Fruit fly (Drosophila melanogaster): ENCODE data around the gene Hs2st.
A peak's percentile ranks its signal among the peaks of the same experiment; 100 is the strongest.

Gene Hs2st

DNA sequence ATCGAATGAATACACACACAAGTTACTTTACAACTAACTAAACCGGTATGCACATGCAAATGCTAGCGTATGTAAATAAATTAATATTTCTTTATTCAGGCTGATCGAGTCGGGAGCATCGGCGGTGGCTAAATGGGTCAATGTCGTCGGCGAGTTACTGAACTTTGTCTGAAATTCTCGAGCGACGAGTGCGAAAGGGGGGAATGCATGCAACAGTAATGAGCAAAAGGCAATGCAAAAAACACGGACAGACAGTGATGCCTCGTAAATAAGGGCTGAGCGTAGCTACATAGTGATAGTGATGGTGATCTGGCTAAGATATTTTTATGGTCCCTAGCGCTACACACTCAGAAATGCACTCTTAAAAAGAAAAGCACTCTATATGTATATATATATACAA, 3.8 kb downstream of the Hs2st start:
- TF ChIP-seq CG12605 (GFP tag; IDR thresholded peaks at IDR 0.05) (no peak), Ets98B (GFP tag; IDR thresholded peaks at IDR 0.05) (peak; percentile 14), CG8301 (tag; optimal IDR thresholded peaks at IDR 0.05) (no peak), CG13204 (GFP tag; optimal IDR thresholded peaks at IDR 0.05) (no peak), EcR (GFP tag; optimal IDR thresholded peaks at IDR 0.05) (peak; percentile 99), CG10348 (GFP tag; IDR thresholded peaks at IDR 0.05) (no peak), CG14655 (GFP tag; optimal IDR thresholded peaks at IDR 0.05) (no peak), Snoo (tag; optimal IDR thresholded peaks at IDR 0.05) (peak; percentile 18), rn (GFP tag; IDR thresholded peaks at IDR 0.05) (no peak), CG15710 (tag; optimal IDR thresholded peaks at IDR 0.05) (peak; percentile 25), fd96Ca (GFP tag; IDR thresholded peaks at IDR 0.05) (peak; percentile 47; the same call in 1 of the 3 replicates), D1 (tag; optimal IDR thresholded peaks at IDR 0.05) (no peak), CG34367 (tag; optimal IDR thresholded peaks at IDR 0.05) (no peak), CG9948 (tag; optimal IDR thresholded peaks at IDR 0.05) (no peak), gl (tag; optimal IDR thresholded peaks at IDR 0.05) (no peak), Pif1A (GFP tag; optimal IDR thresholded peaks at IDR 0.05) (no peak), CG32121 (GFP tag; IDR thresholded peaks at IDR 0.05) (no peak), CG8159 (tag; optimal IDR thresholded peaks at IDR 0.05) (no peak), Pif1B (GFP tag; optimal IDR thresholded peaks at IDR 0.05) (no peak), CG17806 (tag; optimal IDR thresholded peaks at IDR 0.05) (no peak), CG4496 (GFP tag; IDR thresholded peaks at IDR 0.05) (no peak; the same call in 2 of the 3 replicates)

DNA sequence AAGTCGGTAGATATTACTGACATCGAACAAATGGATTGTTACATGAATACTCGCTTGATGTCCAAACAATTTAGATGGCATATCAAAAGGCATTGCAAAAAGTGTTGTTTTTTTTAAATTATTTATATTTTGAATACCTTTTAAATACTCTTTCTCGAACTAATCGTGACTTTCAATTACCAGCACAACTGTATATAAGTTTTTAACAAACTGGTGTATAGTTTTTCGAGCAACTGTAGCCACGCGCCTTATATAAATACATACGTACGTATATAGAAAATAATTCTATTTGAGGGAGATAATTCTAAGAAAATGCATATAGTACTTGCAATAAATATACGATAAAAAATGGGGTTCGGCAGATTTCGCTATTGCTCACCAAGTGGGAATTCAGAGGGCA, 4.3 kb downstream of the Hs2st start:
- TF ChIP-seq fd96Ca (GFP tag; IDR thresholded peaks at IDR 0.05) (no peak), Pif1B (GFP tag; optimal IDR thresholded peaks at IDR 0.05) (peak; percentile 4)

DNA sequence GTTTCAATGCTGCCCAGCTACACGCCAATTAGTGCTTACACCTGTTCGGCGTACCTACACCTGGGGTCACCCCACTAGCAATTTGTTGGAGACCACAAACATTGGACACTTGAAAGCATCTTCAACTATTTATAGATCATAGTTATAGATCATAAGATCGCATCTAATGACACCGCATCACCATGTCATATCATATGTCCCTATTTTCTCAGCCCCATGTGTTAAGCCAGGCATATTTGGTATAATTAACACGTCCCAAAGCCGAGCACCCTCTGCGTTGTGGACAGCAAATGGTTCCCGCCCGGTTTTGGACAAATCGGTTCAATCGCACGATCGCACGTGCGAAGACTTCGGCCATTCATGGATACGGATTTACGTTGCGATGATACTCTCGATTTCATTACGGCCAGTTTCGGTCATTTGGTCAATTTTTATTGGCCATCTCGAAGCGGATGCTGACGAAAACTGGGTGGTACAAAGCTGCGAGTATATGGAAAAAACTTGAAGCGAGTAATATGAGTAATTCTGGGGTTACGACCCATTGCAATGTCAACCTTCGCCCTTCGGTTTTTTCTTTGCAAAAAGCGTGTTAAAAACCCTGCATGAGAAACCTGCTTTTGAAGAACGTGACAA, 4.8 kb downstream of the Hs2st start:
- TF ChIP-seq CG8301 (tag; optimal IDR thresholded peaks at IDR 0.05) (no peak), Ets98B (GFP tag; IDR thresholded peaks at IDR 0.05) (peak; percentile 21), gl (tag; optimal IDR thresholded peaks at IDR 0.05) (no peak), Snoo (tag; optimal IDR thresholded peaks at IDR 0.05) (peak; percentile 40), CG17806 (tag; optimal IDR thresholded peaks at IDR 0.05) (peak; percentile 61), CG32121 (GFP tag; IDR thresholded peaks at IDR 0.05) (no peak), CG15710 (tag; optimal IDR thresholded peaks at IDR 0.05) (peak; percentile 43), Pif1B (GFP tag; optimal IDR thresholded peaks at IDR 0.05) (no peak), CG34367 (tag; optimal IDR thresholded peaks at IDR 0.05) (peak; percentile 49), Pif1A (GFP tag; optimal IDR thresholded peaks at IDR 0.05) (peak; percentile 49), fd96Ca (GFP tag; IDR thresholded peaks at IDR 0.05) (no peak), EcR (GFP tag; optimal IDR thresholded peaks at IDR 0.05) (no peak), CG8159 (tag; optimal IDR thresholded peaks at IDR 0.05) (peak; percentile 64), CG13204 (GFP tag; optimal IDR thresholded peaks at IDR 0.05) (no peak), CG12605 (GFP tag; IDR thresholded peaks at IDR 0.05) (no peak), CG14655 (GFP tag; optimal IDR thresholded peaks at IDR 0.05) (no peak), CG4496 (GFP tag; IDR thresholded peaks at IDR 0.05) (peak; percentile 47; the same call in 1 of the 3 replicates), rn (GFP tag; IDR thresholded peaks at IDR 0.05) (0 out of 2 replicates have a peak, but pooled peaks have one; percentile 21), CG10348 (GFP tag; IDR thresholded peaks at IDR 0.05) (no peak), D1 (tag; optimal IDR thresholded peaks at IDR 0.05) (no peak), CG9948 (tag; optimal IDR thresholded peaks at IDR 0.05) (peak; percentile 48)

DNA sequence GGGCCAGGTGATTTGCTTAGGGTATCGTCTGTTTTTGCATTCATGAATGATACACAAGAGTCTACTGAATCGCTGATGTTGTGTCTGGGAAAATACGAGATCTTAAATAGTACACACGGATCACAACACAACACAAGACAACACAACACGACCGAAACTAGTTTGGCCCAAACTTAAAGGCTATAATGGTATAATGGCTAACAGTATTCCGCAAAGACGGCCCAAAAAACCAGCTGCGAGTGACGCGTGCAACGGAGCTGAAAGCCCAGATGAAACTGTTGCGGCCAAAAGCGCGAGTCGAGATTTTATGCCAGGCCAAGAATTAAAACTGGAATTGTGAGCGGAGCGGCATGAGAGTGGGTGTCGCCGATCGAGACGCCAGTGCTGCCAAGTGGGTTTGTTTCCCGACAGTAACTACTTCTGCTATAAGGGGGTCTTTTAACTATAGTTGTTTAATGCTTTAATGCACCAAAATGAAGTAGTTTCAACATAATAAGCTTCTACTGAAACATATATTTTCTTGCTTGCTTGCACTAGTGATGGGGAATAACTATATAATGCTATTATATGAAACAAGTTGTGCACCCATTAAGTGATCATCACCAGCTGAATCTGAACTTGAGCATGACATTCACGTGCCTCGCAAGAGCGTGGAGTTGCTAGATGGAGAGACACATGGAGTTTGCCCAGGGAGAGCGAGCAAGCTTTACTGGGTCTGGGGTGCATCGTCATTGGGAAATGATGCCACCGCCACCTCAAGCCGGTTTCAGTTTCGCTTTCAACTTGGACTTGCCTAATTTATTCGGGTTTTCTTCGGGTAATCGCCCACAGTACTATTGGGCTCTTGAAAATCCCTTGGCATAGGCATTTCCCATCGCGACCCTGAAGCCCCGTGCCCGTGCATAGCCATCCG, 5.6 kb downstream of the Hs2st start:
- TF ChIP-seq CG8301 (tag; optimal IDR thresholded peaks at IDR 0.05), result peak; percentile 33
- TF ChIP-seq fd96Ca (GFP tag; IDR thresholded peaks at IDR 0.05), result peak; percentile 51; the same call in 1 of the 3 replicates
- TF ChIP-seq CG10348 (GFP tag; IDR thresholded peaks at IDR 0.05), result no peak
- TF ChIP-seq CG12605 (GFP tag; IDR thresholded peaks at IDR 0.05), result no peak
- TF ChIP-seq CG32121 (GFP tag; IDR thresholded peaks at IDR 0.05), result no peak
- peak; percentile 17 for TF ChIP-seq CG14655 (GFP tag; optimal IDR thresholded peaks at IDR 0.05)
- TF ChIP-seq gl (tag; optimal IDR thresholded peaks at IDR 0.05), result no peak
- TF ChIP-seq EcR (GFP tag; optimal IDR thresholded peaks at IDR 0.05), result peak; percentile 82
- peak; percentile 35 for TF ChIP-seq CG15710 (tag; optimal IDR thresholded peaks at IDR 0.05)
- no peak for TF ChIP-seq Ets98B (GFP tag; IDR thresholded peaks at IDR 0.05)
- TF ChIP-seq Pif1B (GFP tag; optimal IDR thresholded peaks at IDR 0.05), result no peak
- TF ChIP-seq CG8159 (tag; optimal IDR thresholded peaks at IDR 0.05), result peak; percentile 40
- peak; percentile 9 for TF ChIP-seq Pif1A (GFP tag; optimal IDR thresholded peaks at IDR 0.05)
- TF ChIP-seq D1 (tag; optimal IDR thresholded peaks at IDR 0.05), result no peak
- peak; percentile 22 for TF ChIP-seq CG9948 (tag; optimal IDR thresholded peaks at IDR 0.05)
- no peak for TF ChIP-seq CG17806 (tag; optimal IDR thresholded peaks at IDR 0.05)
- peak; percentile 41 for TF ChIP-seq Snoo (tag; optimal IDR thresholded peaks at IDR 0.05)
- TF ChIP-seq rn (GFP tag; IDR thresholded peaks at IDR 0.05), result no peak
- TF ChIP-seq CG34367 (tag; optimal IDR thresholded peaks at IDR 0.05), result no peak
- no peak; the same call in 2 of the 3 replicates for TF ChIP-seq CG4496 (GFP tag; IDR thresholded peaks at IDR 0.05)

DNA sequence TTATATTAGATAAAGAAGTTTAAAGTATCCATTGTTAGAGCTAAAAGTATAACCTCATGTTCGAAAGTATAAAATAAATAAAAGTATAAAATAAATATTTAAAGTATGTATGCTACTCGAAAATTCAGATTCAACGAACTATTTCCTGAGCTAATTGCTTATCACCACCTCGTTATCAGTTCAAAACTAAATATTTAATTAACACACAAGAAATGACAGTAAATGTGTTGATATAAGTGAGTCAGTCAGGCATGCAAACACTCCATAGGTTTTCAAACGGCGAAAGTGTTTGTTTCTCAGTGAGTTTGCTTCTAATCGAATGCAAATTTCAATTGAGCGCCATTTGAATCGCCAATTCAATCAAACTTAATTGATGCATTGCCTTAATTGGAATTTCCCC, 10.3 kb downstream of the Hs2st start:
- peak; percentile 14 for TF ChIP-seq Pif1B (GFP tag; optimal IDR thresholded peaks at IDR 0.05)
- TF ChIP-seq CG4496 (GFP tag; IDR thresholded peaks at IDR 0.05), result 0 out of 3 replicates have a peak, but pooled peaks have one; percentile 16
- no peak for TF ChIP-seq CG10348 (GFP tag; IDR thresholded peaks at IDR 0.05)
